Worm (Caenorhabditis elegans) whole organism, dauer: Measurements from ENCODE around the gene clec-153.

ENCODE experiments used
- unc-62 ChIP-seq: sonication (generic microtip); optimal IDR thresholded peaks from 2 replicates; lab custom pipeline; 2017; ENCODE audit warnings: missing biosample characterization, missing genetic modification reagents, missing genetic modification characterization

clec-153 gene

DNA sequence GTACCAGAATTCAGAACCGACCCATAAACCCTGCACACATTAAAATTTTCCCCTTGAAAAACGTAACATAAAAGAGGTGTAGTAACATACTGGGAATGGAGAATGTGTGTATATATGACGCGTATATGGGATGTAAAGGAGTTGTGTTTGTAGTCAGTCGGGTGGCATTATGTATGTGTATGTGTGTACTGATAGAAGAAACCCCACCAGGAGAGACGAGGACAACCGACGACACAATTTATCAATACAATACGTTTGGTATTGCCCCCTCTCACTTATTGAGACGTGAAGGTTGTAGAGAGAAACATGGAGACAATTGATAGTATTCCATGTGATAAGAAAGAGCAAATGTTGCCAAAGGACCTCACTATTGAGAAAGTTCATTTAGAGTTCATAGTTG lies 33.0 kb downstream of the clec-153 start:
- no peak for TF ChIP-seq unc-62 (GFP tag; lab: Kevin White, UChicago)

DNA sequence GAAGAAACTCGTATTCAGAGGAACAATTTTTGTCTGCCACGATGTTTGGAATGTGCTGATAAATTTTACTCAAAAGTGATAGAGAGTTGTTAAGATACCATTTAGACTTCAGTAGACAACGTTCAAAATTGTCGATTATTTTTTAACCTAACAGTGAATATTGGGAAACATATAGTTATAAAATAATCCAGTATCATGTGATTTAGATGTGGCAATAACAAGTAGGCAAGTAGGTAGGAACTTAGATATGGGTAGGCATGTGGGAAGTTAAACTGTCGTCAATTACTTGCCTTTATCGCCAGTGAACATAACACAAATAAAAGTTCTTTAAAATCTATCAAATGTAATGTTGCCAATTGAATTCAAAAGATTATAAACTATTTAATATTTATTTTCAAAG lies 36.4 kb downstream of the clec-153 start, which contains the start of gene T23F11.11:
TSS of gene T23F11.11 (minus strand) at position 101 of the 400 bp plus-strand sequence.
- TF ChIP-seq unc-62 (GFP tag; lab: Kevin White, UChicago): no peak

DNA sequence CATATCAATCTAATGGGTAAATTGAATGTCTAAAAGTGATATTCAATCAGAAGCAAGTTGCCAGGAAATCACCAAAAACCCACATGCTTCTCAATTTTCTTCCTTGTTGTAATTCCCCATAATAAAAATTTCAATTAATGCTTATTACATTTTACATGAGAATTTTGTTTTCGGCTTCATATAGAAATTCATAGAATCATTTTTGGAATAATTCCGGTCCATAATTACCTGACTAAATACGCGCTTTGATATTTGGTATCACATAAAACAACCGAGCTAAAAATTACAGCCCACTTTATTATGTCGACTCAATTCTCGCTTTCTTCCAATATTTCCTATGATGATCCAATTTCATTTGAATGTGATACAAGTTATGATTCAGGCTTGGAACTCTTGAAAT lies 36.9 kb downstream of the clec-153 start, which contains the start of gene srg-13:
TSS of gene srg-13 (plus strand) at position 301 of the 400 bp plus-strand sequence.
- no peak for TF ChIP-seq unc-62 (GFP tag; lab: Kevin White, UChicago)

ce11 chrIII:4677466-4677865 lies 42.4 kb downstream of the clec-153 start, which contains the start of gene srg-10:
srg-10 (plus strand) TSS chrIII:4677766.
- no peak for TF ChIP-seq unc-62 (GFP tag; lab: Kevin White, UChicago)

DNA sequence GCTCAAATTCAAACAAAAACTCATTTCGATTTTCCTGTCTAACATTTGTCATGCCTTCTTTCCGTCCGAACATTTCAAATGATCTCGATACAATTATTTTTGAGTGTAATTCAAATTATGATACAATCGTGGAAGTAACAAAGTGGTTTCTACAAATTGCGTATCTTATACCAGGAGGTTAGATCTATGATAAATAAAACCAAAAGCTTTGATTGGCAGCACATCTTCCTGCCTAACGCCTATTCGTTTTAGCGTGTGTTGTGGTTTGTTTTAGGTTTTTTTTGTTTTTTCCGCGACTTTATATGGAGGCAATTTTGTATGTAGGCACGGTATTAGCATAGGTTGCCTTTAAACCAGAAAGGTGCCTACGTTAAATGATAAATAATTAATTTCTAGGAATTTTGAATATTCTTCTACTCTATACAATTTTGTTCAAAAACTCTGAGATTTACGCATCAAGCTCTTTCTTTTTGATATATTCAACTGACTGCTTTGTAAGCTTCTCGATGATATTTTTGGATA lies 45.0 kb downstream of the clec-153 start, which contains the start of gene srg-11:
TSS of gene srg-11 (plus strand) at position 51 of the 522 bp plus-strand sequence.
- no peak for TF ChIP-seq unc-62 (GFP tag; lab: Kevin White, UChicago)

DNA sequence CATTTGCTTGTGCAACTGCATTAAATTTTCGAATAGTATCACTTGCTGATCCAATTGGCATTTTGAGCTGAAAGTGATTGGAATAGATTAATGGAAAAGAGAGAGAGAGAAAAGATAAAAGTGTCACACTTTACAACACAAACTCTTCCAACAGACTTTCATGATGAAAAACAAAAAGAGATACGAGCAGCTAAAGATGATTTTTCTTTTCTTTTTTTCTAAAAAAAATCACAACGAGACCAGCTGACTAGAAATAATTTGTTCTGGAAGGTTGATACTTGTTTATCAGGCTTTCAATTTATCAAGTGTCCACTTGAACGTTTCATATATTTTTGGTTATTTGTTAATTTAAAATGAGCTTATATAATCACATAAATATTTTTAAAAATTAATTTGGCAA lies 52.1 kb downstream of the clec-153 start:
- TF ChIP-seq unc-62 (GFP tag; lab: Kevin White, UChicago): no peak
